Worm (Caenorhabditis elegans): Measurements from ENCODE around the gene asd-1.

DNA sequence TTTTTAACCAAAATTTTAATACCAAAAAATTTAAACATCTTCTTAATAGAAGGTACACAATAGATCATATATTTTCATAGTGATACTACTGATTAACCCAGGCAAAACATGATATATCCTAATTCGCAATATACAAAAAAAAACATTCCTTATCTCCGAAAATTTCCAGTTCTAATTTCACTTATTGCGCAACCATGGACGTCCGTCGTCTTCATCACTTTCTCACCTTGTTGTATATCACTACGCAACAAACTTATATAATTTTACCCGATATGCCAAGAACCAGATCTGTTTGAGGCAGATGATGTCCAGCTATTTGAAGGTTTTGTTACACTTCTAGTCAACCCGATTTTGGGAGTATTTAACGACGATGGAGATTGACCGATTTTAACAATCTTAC, 9.2 kb upstream of the asd-1 start, which contains the start of gene R74.2:
- TF ChIP-seq egl-27 (tag; optimal IDR thresholded peaks at IDR 0.05) (no peak), ZK546.5 (tag; optimal IDR thresholded peaks at IDR 0.05) (no peak), F37D6.2 (tag; optimal IDR thresholded peaks at IDR 0.05) (no peak), nhr-11 (tag; optimal IDR thresholded peaks at IDR 0.05) (no peak), daf-12 (tag; optimal IDR thresholded peaks at IDR 0.05) (no peak), ceh-62 (tag; optimal IDR thresholded peaks at IDR 0.05) (no peak), unc-62 (GFP tag; optimal IDR thresholded peaks at IDR 0.05 in 1 of 2) (no peak), unc-62 (tag; optimal IDR thresholded peaks at IDR 0.05) (no peak), hlh-30 (tag; optimal IDR thresholded peaks at IDR 0.05; ENCODE audit: insufficient read depth) (no peak)
